Fruit fly (Drosophila melanogaster) whole organism, wandering third instar larva: ENCODE measurements around the gene CG42564.

ENCODE experiments used
- Abd-B ChIP-seq: fragments of >200 bp; optimal IDR thresholded peaks from 2 replicates; lab custom pipeline; 2017; ENCODE audit warnings: missing biosample characterization, missing genetic modification characterization
- CG32264 ChIP-seq: fragments of 200-800 bp; sonication (Bioruptor generic); optimal IDR thresholded peaks from 2 replicates; lab custom pipeline; 2016; ENCODE audit warnings: missing biosample characterization, missing genetic modification characterization
- CG9705 ChIP-seq: fragments of 200-800 bp; sonication (Bioruptor generic); optimal IDR thresholded peaks from 2 replicates; lab custom pipeline; 2018; ENCODE audit warnings: missing biosample characterization, mild to moderate bottlenecking, missing genetic modification characterization
- CrebA ChIP-seq: fragments of 200-800 bp; sonication (Bioruptor generic); optimal IDR thresholded peaks from 2 replicates; lab custom pipeline; 2016; ENCODE audit warnings: missing biosample characterization, mild to moderate bottlenecking, missing genetic modification characterization, borderline replicate concordance
- Dif ChIP-seq: fragments of 200-275, 200-300 bp; sonication (Bioruptor generic); optimal IDR thresholded peaks from 2 replicates; lab custom pipeline; 2018; ENCODE audit warnings: missing biosample characterization, missing genetic modification characterization; ENCODE audit not compliant: partially characterized antibody
- GATAd ChIP-seq: sonication (Bioruptor generic); optimal IDR thresholded peaks from 2 replicates; lab custom pipeline; 2016; ENCODE audit warnings: missing biosample characterization, missing genetic modification characterization
- HLH106 ChIP-seq: fragments of 200-800 bp; optimal IDR thresholded peaks from 3 replicates; lab custom pipeline; 2019; ENCODE audit warnings: missing biosample characterization, mild to moderate bottlenecking, missing genetic modification characterization, moderate library complexity
- Hr78 ChIP-seq: fragments of >200 bp; optimal IDR thresholded peaks from 2 replicates; lab custom pipeline; 2017; ENCODE audit warnings: missing biosample characterization, missing genetic modification characterization
- Hr83 ChIP-seq: fragments of 200-300 bp; sonication (Bioruptor generic); optimal IDR thresholded peaks from 2 replicates; lab custom pipeline; 2016; ENCODE audit warnings: missing biosample characterization, mild to moderate bottlenecking, missing genetic modification characterization, moderate library complexity; ENCODE audit not compliant: poor library complexity, severe bottlenecking
- Jra ChIP-seq: sonication (Bioruptor generic); optimal IDR thresholded peaks from 2 replicates; lab custom pipeline; 2016; ENCODE audit warnings: missing biosample characterization, missing genetic modification characterization
- N ChIP-seq: fragments of >200 bp; optimal IDR thresholded peaks from 2 replicates; lab custom pipeline; 2018; ENCODE audit warnings: missing biosample characterization, missing external identifiers, missing genetic modification characterization
- Sp1 ChIP-seq: fragments of 200-800 bp; sonication (Bioruptor generic); optimal IDR thresholded peaks from 3 replicates; lab custom pipeline; 2019; ENCODE audit warnings: missing biosample characterization, mild to moderate bottlenecking, missing genetic modification characterization, moderate library complexity
- Vsx2 ChIP-seq: fragments of 200-300, 225-300 bp; sonication (Bioruptor generic); optimal IDR thresholded peaks from 2 replicates; lab custom pipeline; 2018; ENCODE audit warnings: missing biosample characterization, missing genetic modification characterization; ENCODE audit not compliant: partially characterized antibody
- dl ChIP-seq, 2 experiments: fragments of 175-275, 200-275 bp in 1 of 2; fragments of 200-275 bp in 1 of 2; sonication (Bioruptor generic); optimal IDR thresholded peaks; lab custom pipeline; 2018; ENCODE audit warnings: mild to moderate bottlenecking in 2 of 2, missing biosample characterization in 2 of 2, missing genetic modification characterization in 2 of 2, moderate library complexity in 2 of 2; ENCODE audit not compliant: partially characterized antibody in 2 of 2, insufficient read depth in 1 of 2
- dmrt93B ChIP-seq: fragments of 200-800 bp; sonication (Bioruptor generic); optimal IDR thresholded peaks from 2 replicates; lab custom pipeline; 2018; ENCODE audit warnings: missing biosample characterization, mild to moderate bottlenecking, missing genetic modification characterization
- dsf ChIP-seq: sonication (Bioruptor generic); optimal IDR thresholded peaks from 2 replicates; lab custom pipeline; 2016; ENCODE audit warnings: missing biosample characterization, missing genetic modification characterization, borderline replicate concordance
- ey ChIP-seq: fragments of 200-800 bp; sonication (Bioruptor generic); optimal IDR thresholded peaks from 2 replicates; lab custom pipeline; 2016; ENCODE audit warnings: missing biosample characterization, missing genetic modification characterization
- foxo ChIP-seq, 2 experiments: fragments of 200-800 bp; sonication (Bioruptor generic); optimal IDR thresholded peaks; 2 replicates in 1 of 2; 3 replicates in 1 of 2; lab custom pipeline; 2016 to 2017; ENCODE audit warnings: missing biosample characterization in 2 of 2, missing genetic modification characterization in 2 of 2
- fru ChIP-seq: fragments of 200-800 bp; sonication (Bioruptor generic); optimal IDR thresholded peaks from 3 replicates; lab custom pipeline; 2016; ENCODE audit warnings: missing biosample characterization, mild to moderate bottlenecking, missing genetic modification characterization
- h ChIP-seq: fragments of 200-800 bp; sonication (Bioruptor generic); optimal IDR thresholded peaks from 3 replicates; lab custom pipeline; 2016; ENCODE audit warnings: missing biosample characterization, mild to moderate bottlenecking, missing genetic modification characterization
- jim ChIP-seq: fragments of 175-275, 200-325 bp; sonication (Bioruptor generic); optimal IDR thresholded peaks from 2 replicates; lab custom pipeline; 2016; ENCODE audit warnings: missing biosample characterization, mild to moderate bottlenecking, missing genetic modification characterization
- lola ChIP-seq: fragments of >200 bp; optimal IDR thresholded peaks from 2 replicates; lab custom pipeline; 2017; ENCODE audit warnings: missing biosample characterization, missing genetic modification characterization
- pan ChIP-seq: fragments of >200 bp; optimal IDR thresholded peaks from 2 replicates; lab custom pipeline; 2017
- psq ChIP-seq: fragments of 200-800 bp; sonication (Bioruptor generic); optimal IDR thresholded peaks from 3 replicates; lab custom pipeline; 2017; ENCODE audit warnings: missing biosample characterization, mild to moderate bottlenecking, missing genetic modification characterization, moderate library complexity
- rgr ChIP-seq: fragments of 200-800 bp; sonication (Bioruptor generic); optimal IDR thresholded peaks from 3 replicates; lab custom pipeline; 2016; ENCODE audit warnings: missing biosample characterization, mild to moderate bottlenecking, missing genetic modification characterization
- sage ChIP-seq: fragments of 200-800 bp; sonication (Bioruptor generic); optimal IDR thresholded peaks from 2 replicates; lab custom pipeline; 2016; ENCODE audit warnings: missing biosample characterization, mild to moderate bottlenecking, missing genetic modification characterization
- sv ChIP-seq: fragments of 200-800 bp; sonication (Bioruptor generic); optimal IDR thresholded peaks from 3 replicates; lab custom pipeline; 2016; ENCODE audit warnings: missing biosample characterization, missing genetic modification characterization
- tai ChIP-seq: sonication (Bioruptor generic); optimal IDR thresholded peaks from 2 replicates; lab custom pipeline; 2016; ENCODE audit warnings: missing biosample characterization, missing genetic modification characterization
- usp ChIP-seq: fragments of >200 bp; optimal IDR thresholded peaks from 2 replicates; lab custom pipeline; 2017; ENCODE audit warnings: missing biosample characterization, missing genetic modification characterization
- woc ChIP-seq: sonication (Bioruptor generic); optimal IDR thresholded peaks from 2 replicates; lab custom pipeline; 2016; ENCODE audit warnings: missing biosample characterization, mild to moderate bottlenecking, missing genetic modification characterization

Gene CG42564

DNA sequence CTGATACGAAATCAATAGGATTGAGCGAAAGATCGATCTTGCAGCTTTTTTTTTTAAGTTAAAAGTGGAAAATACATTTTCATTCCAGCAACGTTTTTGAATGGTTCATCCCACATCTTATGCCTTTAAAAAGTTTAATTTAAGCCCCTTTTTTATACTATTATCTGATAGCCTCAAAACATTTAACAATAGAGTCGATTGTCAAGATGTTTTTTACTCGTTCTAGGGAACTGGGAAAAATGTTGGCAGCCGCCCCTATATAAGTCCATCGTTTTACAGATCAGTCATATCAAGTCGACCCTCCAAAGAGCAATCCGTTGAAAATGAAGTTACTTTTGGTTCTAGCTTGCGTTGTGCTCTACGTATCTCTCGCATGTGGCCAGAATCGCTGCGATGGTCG is 3.2 kb downstream of the CG42564 start, which contains the start of gene CG42537:
Gene CG42537 (plus strand): TSS at position 301 of the 400 bp plus-strand sequence.
- TF ChIP-seq sv (GFP tag; lab: Kevin White, UChicago) (no peak), foxo (GFP tag; optimal IDR thresholded peaks at IDR 0.05; lab: Kevin White, UChicago) (no peak), Abd-B (GFP tag; lab: Kevin White, UChicago) (no peak), dmrt93B (GFP tag; lab: Kevin White, UChicago) (no peak), Vsx2 (GFP tag; lab: Kevin White, UChicago) (no peak), rgr (GFP tag; lab: Kevin White, UChicago) (no peak), h (GFP tag; lab: Kevin White, UChicago) (no peak), dl (GFP tag; optimal IDR thresholded peaks at IDR 0.05; lab: Kevin White, UChicago; ENCODE audit: insufficient read depth in 1 of 2, partially characterized antibody in 2 of 2) (no peak), ey (GFP tag; lab: Kevin White, UChicago) (no peak), sage (GFP tag; lab: Kevin White, UChicago) (no peak), lola (GFP tag; lab: Kevin White, UChicago) (no peak), pan (lab: Kevin White, UChicago) (no peak), tai (GFP tag; lab: Kevin White, UChicago) (no peak), GATAd (GFP tag; lab: Kevin White, UChicago) (no peak), jim (GFP tag; lab: Kevin White, UChicago) (no peak), Hr78 (no peak)
- TF ChIP-seq, all 38 proteins: peak for 0

DNA sequence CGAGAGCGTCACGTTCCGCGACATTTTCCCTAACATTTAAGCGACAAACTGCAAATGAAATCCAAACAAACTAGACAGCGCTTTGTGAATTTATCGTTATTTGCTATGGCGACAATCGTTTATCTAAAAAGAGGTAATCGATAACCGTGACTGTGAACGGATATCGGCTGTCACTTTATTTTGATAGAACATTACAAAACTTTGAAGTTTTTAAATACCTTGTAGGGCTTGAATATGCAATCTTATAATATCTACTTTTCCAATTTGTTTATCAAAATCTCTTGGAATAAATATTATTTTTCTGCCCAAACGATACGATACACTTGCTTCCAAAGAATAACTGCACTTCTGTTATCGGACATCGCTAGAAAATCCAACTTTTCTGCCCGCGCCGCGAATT is 5.9 kb downstream of the CG42564 start, which contains the start of the genes CG1024 and TfIIFalpha:
Gene CG1024 (minus strand): TSS at position 200 of the 400 bp plus-strand sequence.
Gene TfIIFalpha (plus strand): TSS at position 339 of the 400 bp plus-strand sequence.
- TF ChIP-seq Hr83 (GFP tag; lab: Kevin White, UChicago), result no peak
- peak; percentile 6 for TF ChIP-seq rgr (GFP tag; lab: Kevin White, UChicago)
- peak; percentile 12 for TF ChIP-seq ey (GFP tag; lab: Kevin White, UChicago)
- peak; percentile 27 for TF ChIP-seq dsf
- peak; percentile 24 for TF ChIP-seq h (GFP tag; lab: Kevin White, UChicago)
- TF ChIP-seq HLH106 (tag; lab: Kevin White, UChicago), result peak; percentile 22
- TF ChIP-seq fru (GFP tag; lab: Kevin White, UChicago), result no peak

dm6 chr3R:6381784-6382183 is 7.5 kb downstream of the CG42564 start:
- TF ChIP-seq Vsx2 (GFP tag; lab: Kevin White, UChicago), result no peak
- TF ChIP-seq Hr78, result no peak
- TF ChIP-seq GATAd (GFP tag; lab: Kevin White, UChicago), result no peak

- TF ChIP-seq Dif (GFP tag; lab: Kevin White, UChicago) (no peak), sage (GFP tag; lab: Kevin White, UChicago) (peak; percentile 17), rgr (GFP tag; lab: Kevin White, UChicago) (peak; percentile 11), Jra (GFP tag; lab: Kevin White, UChicago) (peak; percentile 51), h (GFP tag; lab: Kevin White, UChicago) (peak; percentile 28), dl (GFP tag; optimal IDR thresholded peaks at IDR 0.05; lab: Kevin White, UChicago; ENCODE audit: insufficient read depth in 1 of 2, partially characterized antibody in 2 of 2) (no peak), GATAd (GFP tag; lab: Kevin White, UChicago) (no peak), N (GFP tag; lab: Kevin White, UChicago) (peak; percentile 51), Hr78 (no peak), CG32264 (no peak), Hr83 (GFP tag; lab: Kevin White, UChicago) (peak; percentile 14), CrebA (no peak)
These were observed 8.6 kb downstream of the CG42564 start, which contains the start of gene gzl for dm6 chr3R:6382733-6383465. Gene gzl (plus strand): TSS chr3R:6382914.

DNA sequence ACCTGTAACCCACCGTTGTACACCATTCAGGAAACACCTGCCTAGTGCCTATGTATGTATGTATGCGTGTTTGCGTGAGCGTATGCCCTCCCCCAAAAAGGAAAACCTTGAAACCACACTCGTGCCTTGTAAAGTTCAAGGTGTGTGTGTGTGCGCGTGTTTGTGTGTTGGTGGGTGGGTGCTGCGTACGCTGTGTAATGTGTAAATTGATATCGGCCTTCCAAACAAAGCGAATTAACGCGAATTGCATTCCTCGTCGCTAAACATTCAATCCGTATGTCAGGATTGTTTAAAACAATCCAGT is 9.1 kb downstream of the CG42564 start:
- no peak for TF ChIP-seq h (GFP tag; lab: Kevin White, UChicago)
- TF ChIP-seq usp, result no peak
- TF ChIP-seq Vsx2 (GFP tag; lab: Kevin White, UChicago), result no peak
- TF ChIP-seq CG9705 (GFP tag; lab: Kevin White, UChicago), result no peak
- TF ChIP-seq Hr78, result no peak
- no peak for TF ChIP-seq Sp1 (GFP tag; lab: Kevin White, UChicago)
- TF ChIP-seq rgr (GFP tag; lab: Kevin White, UChicago), result no peak
- TF ChIP-seq dsf, result no peak
- no peak for TF ChIP-seq sage (GFP tag; lab: Kevin White, UChicago)
- no peak for TF ChIP-seq HLH106 (tag; lab: Kevin White, UChicago)
- no peak for TF ChIP-seq tai (GFP tag; lab: Kevin White, UChicago)
- TF ChIP-seq psq (GFP tag; lab: Kevin White, UChicago), result no peak
- no peak for TF ChIP-seq woc (GFP tag; lab: Kevin White, UChicago)
- no peak for TF ChIP-seq N (GFP tag; lab: Kevin White, UChicago)
- TF ChIP-seq Dif (GFP tag; lab: Kevin White, UChicago), result no peak
- TF ChIP-seq foxo (GFP tag; optimal IDR thresholded peaks at IDR 0.05; lab: Kevin White, UChicago), result no peak
- TF ChIP-seq CrebA, result no peak
- no peak for TF ChIP-seq sv (GFP tag; lab: Kevin White, UChicago)
